Fruit fly (Drosophila melanogaster) whole organism, embryonic: ENCODE data around the gene CG33543.

Experiments
- Abd-B ChIP-seq: fragments of 200-800 bp; sonication (Bioruptor generic); optimal IDR thresholded peaks from 2 replicates; lab custom pipeline; 2018; ENCODE audit warnings: missing biosample characterization, mild to moderate bottlenecking, missing genetic modification characterization, moderate library complexity
- Ada2b ChIP-seq: fragments of 200-800 bp; sonication (Bioruptor generic); IDR thresholded peaks from 2 replicates; pipeline ENCODE4 v1.3.6; 2022; ENCODE audit warnings: missing biosample characterization, missing genetic modification characterization
- B-H1 ChIP-seq: fragments of 200-800 bp; sonication (Bioruptor generic); IDR thresholded peaks from 3 replicates; pipeline ENCODE4 v1.3.6; 2022; ENCODE audit warnings: missing biosample characterization, missing genetic modification characterization
- Bgb ChIP-seq: fragments of 200-800 bp; sonication (Bioruptor generic); IDR thresholded peaks from 2 replicates; pipeline ENCODE4 v1.3.6; 2022; ENCODE audit warnings: missing biosample characterization, missing genetic modification characterization; ENCODE audit not compliant: partially characterized antibody
- CG10147 ChIP-seq: fragments of 200-800 bp; sonication (Bioruptor generic); optimal IDR thresholded peaks from 2 replicates; lab custom pipeline; 2019; ENCODE audit warnings: missing biosample characterization, mild to moderate bottlenecking, missing genetic modification characterization, moderate library complexity
- CG11504 ChIP-seq: fragments of 200-800 bp; sonication (Bioruptor generic); optimal IDR thresholded peaks from 3 replicates; lab custom pipeline; 2019; ENCODE audit warnings: missing biosample characterization, mild to moderate bottlenecking, missing genetic modification characterization, moderate library complexity
- CG12236 ChIP-seq: fragments of 200-800 bp; sonication (Bioruptor generic); optimal IDR thresholded peaks from 2 replicates; lab custom pipeline; 2016; ENCODE audit warnings: missing biosample characterization, missing genetic modification characterization
- CG15269 ChIP-seq: fragments of 200-800 bp; sonication (Bioruptor generic); optimal IDR thresholded peaks from 2 replicates; lab custom pipeline; 2018; ENCODE audit warnings: missing biosample characterization, mild to moderate bottlenecking, missing genetic modification characterization, moderate library complexity
- CG18599 ChIP-seq: fragments of 200-800 bp; sonication (Bioruptor generic); optimal IDR thresholded peaks from 3 replicates; lab custom pipeline; 2017; ENCODE audit warnings: missing biosample characterization, missing genetic modification characterization, mild to moderate bottlenecking, moderate library complexity, missing genetic modification reagents
- CG18764 ChIP-seq: fragments of 200-800 bp; sonication (Bioruptor generic); optimal IDR thresholded peaks from 3 replicates; lab custom pipeline; 2016; ENCODE audit warnings: missing biosample characterization, missing genetic modification characterization
- CG31441 ChIP-seq: fragments of 200-800 bp; sonication (Bioruptor generic); IDR thresholded peaks from 2 replicates; pipeline ENCODE4 v1.3.6; 2022; ENCODE audit warnings: missing biosample characterization, missing genetic modification characterization
- CG32532 ChIP-seq: fragments of 200-800 bp; sonication (Bioruptor generic); IDR thresholded peaks from 2 replicates; pipeline ENCODE4 v1.3.6; 2022; ENCODE audit warnings: missing biosample characterization, missing genetic modification characterization
- CG34422 ChIP-seq: fragments of 200-800 bp; sonication (Bioruptor generic); IDR thresholded peaks from 3 replicates; pipeline ENCODE4 v1.3.6; 2022; ENCODE audit warnings: missing biosample characterization, missing genetic modification characterization
- CG4617 ChIP-seq: fragments of 200-800 bp; sonication (Bioruptor generic); optimal IDR thresholded peaks from 3 replicates; lab custom pipeline; 2016; ENCODE audit warnings: missing biosample characterization, missing genetic modification characterization, borderline replicate concordance
- CG6175 ChIP-seq: fragments of 200-800 bp; sonication (Bioruptor generic); IDR thresholded peaks from 3 replicates; pipeline ENCODE4 v1.3.6; 2022; ENCODE audit warnings: missing biosample characterization, missing genetic modification characterization
- CG6683 ChIP-seq: fragments of 200-800 bp; sonication (Bioruptor generic); optimal IDR thresholded peaks from 2 replicates; lab custom pipeline; 2017; ENCODE audit warnings: missing biosample characterization, mild to moderate bottlenecking, missing genetic modification characterization, missing genetic modification reagents
- CG6765 ChIP-seq: fragments of 200-800 bp; sonication (Bioruptor generic); optimal IDR thresholded peaks from 3 replicates; lab custom pipeline; 2017; ENCODE audit warnings: missing biosample characterization, mild to moderate bottlenecking, missing genetic modification characterization
- CG7556 ChIP-seq: fragments of 200-800 bp; sonication (Bioruptor generic); optimal IDR thresholded peaks from 2 replicates; lab custom pipeline; 2017; ENCODE audit warnings: missing biosample characterization, mild to moderate bottlenecking, missing genetic modification characterization
- CG7839 ChIP-seq: fragments of 200-800 bp; sonication (Bioruptor generic); optimal IDR thresholded peaks from 3 replicates; lab custom pipeline; 2018; ENCODE audit warnings: missing biosample characterization, mild to moderate bottlenecking, missing genetic modification characterization, moderate library complexity
- CG8924 ChIP-seq: fragments of 200-800 bp; optimal IDR thresholded peaks from 3 replicates; lab custom pipeline; 2019; ENCODE audit warnings: missing biosample characterization, mild to moderate bottlenecking, missing genetic modification characterization, moderate library complexity
- CTCF ChIP-seq: fragments of 200-800 bp; sonication (Bioruptor generic); optimal IDR thresholded peaks from 2 replicates; lab custom pipeline; 2017; ENCODE audit warnings: missing biosample characterization, mild to moderate bottlenecking, missing genetic modification characterization, moderate library complexity
- CoRest ChIP-seq: fragments of 200-800 bp; sonication (Bioruptor generic); optimal IDR thresholded peaks from 3 replicates; lab custom pipeline; 2018; ENCODE audit warnings: missing biosample characterization, mild to moderate bottlenecking, missing genetic modification characterization, moderate library complexity
- Dref ChIP-seq: fragments of 200-800 bp; sonication (Bioruptor generic); IDR thresholded peaks from 2 replicates; pipeline ENCODE4 v1.3.6; 2022; ENCODE audit warnings: missing biosample characterization, missing genetic modification characterization
- ERR ChIP-seq: fragments of 200-800 bp; sonication (Bioruptor generic); optimal IDR thresholded peaks from 2 replicates; lab custom pipeline; 2016; ENCODE audit warnings: missing biosample characterization, missing genetic modification characterization
- Fer1 ChIP-seq: fragments of 200-800 bp; sonication (Bioruptor generic); optimal IDR thresholded peaks from 2 replicates; lab custom pipeline; 2017; ENCODE audit warnings: missing biosample characterization, mild to moderate bottlenecking, missing genetic modification characterization
- Hmr ChIP-seq: fragments of 200-800 bp; sonication (Bioruptor generic); optimal IDR thresholded peaks from 3 replicates; lab custom pipeline; 2017; ENCODE audit warnings: mild to moderate bottlenecking, missing biosample characterization, missing genetic modification reagents, missing genetic modification characterization
- Hr3 ChIP-seq: fragments of 200-800 bp; sonication (Bioruptor generic); optimal IDR thresholded peaks from 3 replicates; lab custom pipeline; 2016; ENCODE audit warnings: missing biosample characterization, missing genetic modification characterization
- Mrtf ChIP-seq: fragments of 200-800 bp; sonication (Bioruptor generic); IDR thresholded peaks from 3 replicates; pipeline ENCODE4 v1.3.6; 2022; ENCODE audit warnings: missing biosample characterization, missing genetic modification characterization
- Oaz ChIP-seq: fragments of 200-800 bp; sonication (Bioruptor generic); IDR thresholded peaks from 2 replicates; pipeline ENCODE4 v1.3.6; 2022; ENCODE audit warnings: missing biosample characterization, missing genetic modification characterization
- Optix ChIP-seq: fragments of 200-800 bp; sonication (Bioruptor generic); IDR thresholded peaks from 3 replicates; pipeline ENCODE4 v1.3.6; 2022; ENCODE audit warnings: missing biosample characterization, missing genetic modification characterization
- Ptx1 ChIP-seq: fragments of 200-800 bp; sonication (Bioruptor generic); IDR thresholded peaks from 2 replicates; pipeline ENCODE4 v1.3.6; 2022; ENCODE audit warnings: missing biosample characterization, missing genetic modification characterization
- cg ChIP-seq: fragments of 200-800 bp; sonication (Bioruptor generic); optimal IDR thresholded peaks from 3 replicates; lab custom pipeline; 2019; ENCODE audit warnings: missing biosample characterization, mild to moderate bottlenecking, missing genetic modification characterization, moderate library complexity
- dmrt99B ChIP-seq: fragments of 200-800 bp; sonication (Bioruptor generic); optimal IDR thresholded peaks from 2 replicates; lab custom pipeline; 2018; ENCODE audit warnings: missing biosample characterization, mild to moderate bottlenecking, missing genetic modification characterization, moderate library complexity
- dysf ChIP-seq: fragments of 200-800 bp; sonication (Bioruptor generic); IDR thresholded peaks from 3 replicates; pipeline ENCODE4 v1.3.6; 2022; ENCODE audit warnings: missing biosample characterization, missing genetic modification characterization
- eve ChIP-seq, 2 experiments: fragments of >200 bp; optimal IDR thresholded peaks; 2 replicates each; lab custom pipeline; 2017; ENCODE audit warnings: missing biosample characterization in 2 of 2, missing genetic modification characterization in 2 of 2
- gem ChIP-seq: fragments of 200-800 bp; sonication (Bioruptor generic); optimal IDR thresholded peaks from 2 replicates; lab custom pipeline; 2019; ENCODE audit warnings: missing biosample characterization, mild to moderate bottlenecking, missing genetic modification characterization, moderate library complexity
- grau ChIP-seq: fragments of 200-800 bp; optimal IDR thresholded peaks from 3 replicates; lab custom pipeline; 2019; ENCODE audit warnings: missing biosample characterization, mild to moderate bottlenecking, missing genetic modification characterization, moderate library complexity
- ind ChIP-seq: fragments of 200-800 bp; sonication (Bioruptor generic); optimal IDR thresholded peaks from 3 replicates; lab custom pipeline; 2016; ENCODE audit warnings: missing biosample characterization, missing genetic modification characterization
- inv ChIP-seq: fragments of 200-800 bp; sonication (Bioruptor generic); IDR thresholded peaks from 2 replicates; pipeline ENCODE4 v1.3.6; 2022; ENCODE audit warnings: missing biosample characterization, missing genetic modification characterization; ENCODE audit not compliant: partially characterized antibody
- lola ChIP-seq, 3 experiments: fragments of >200 bp in 2 of 3; fragments of 200-800 bp in 1 of 3; sonication (Bioruptor generic) in 1 of 3; optimal IDR thresholded peaks; 2 replicates each; lab custom pipeline; 2017 to 2019; ENCODE audit warnings: missing biosample characterization in 3 of 3, missing genetic modification characterization in 3 of 3, mild to moderate bottlenecking in 1 of 3, moderate library complexity in 1 of 3
- nerfin-1 ChIP-seq: fragments of 200-800 bp; sonication (Bioruptor generic); optimal IDR thresholded peaks from 3 replicates; lab custom pipeline; 2019; ENCODE audit warnings: missing biosample characterization, mild to moderate bottlenecking, missing genetic modification characterization, moderate library complexity
- prd ChIP-seq, 3 experiments: fragments of >200 bp in 2 of 3; fragments of 200-800 bp in 1 of 3; sonication (Bioruptor generic) in 1 of 3; optimal IDR thresholded peaks in 2 of 3; IDR thresholded peaks in 1 of 3; 2 replicates in 2 of 3; 3 replicates in 1 of 3; pipeline versions ENCODE4 v1.3.6 to Lab custom; 2017 to 2022; ENCODE audit warnings: missing biosample characterization in 1 of 3, missing genetic modification characterization in 1 of 3
- ranshi ChIP-seq: fragments of 200-800 bp; sonication (Bioruptor generic); IDR thresholded peaks from 2 replicates; pipeline ENCODE4 v1.3.6; 2022; ENCODE audit warnings: missing biosample characterization, missing genetic modification characterization
- row ChIP-seq: fragments of 200-800 bp; sonication (Bioruptor generic); IDR thresholded peaks from 3 replicates; pipeline ENCODE4 v1.3.6; 2022; ENCODE audit warnings: missing biosample characterization, missing genetic modification characterization
- sens ChIP-seq: fragments of 200-800 bp; sonication (Bioruptor generic); peaks from one replicate; lab custom pipeline; 2016; ENCODE audit warnings: missing biosample characterization, missing genetic modification characterization
- slbo ChIP-seq: fragments of 200-800 bp; sonication (Bioruptor generic); IDR thresholded peaks from 2 replicates; pipeline ENCODE4 v1.3.6; 2022; ENCODE audit warnings: missing biosample characterization, missing genetic modification characterization
- stc ChIP-seq: fragments of 200-800 bp; sonication (Bioruptor generic); IDR thresholded peaks from 2 replicates; pipeline ENCODE4 v1.3.6; 2022; ENCODE audit warnings: missing biosample characterization, missing genetic modification characterization
- tio ChIP-seq: fragments of 200-800 bp; sonication (Bioruptor generic); optimal IDR thresholded peaks from 2 replicates; lab custom pipeline; 2017; ENCODE audit warnings: missing biosample characterization, missing genetic modification characterization, inconsistent platforms
- unc-4 ChIP-seq: fragments of 200-800 bp; sonication (Bioruptor generic); IDR thresholded peaks from 2 replicates; pipeline ENCODE4 v1.3.6; 2022; ENCODE audit warnings: missing biosample characterization, missing genetic modification characterization; ENCODE audit not compliant: partially characterized antibody
- vvl ChIP-seq: fragments of 200-800 bp; sonication (Bioruptor generic); IDR thresholded peaks from 2 replicates; pipeline ENCODE4 v1.3.6; 2022; ENCODE audit warnings: missing biosample characterization, missing genetic modification characterization

The CG33543 gene

dm6 chr2L:2022823-2023222 lies 16.7 kb upstream of the CG33543 start:
- TF ChIP-seq CTCF (GFP tag; lab: Kevin White, UChicago) (no peak), Bgb (GFP tag; lab: Robert Waterston, UW) (no peak), unc-4 (no peak), nerfin-1 (tag; lab: Kevin White, UChicago) (no peak), CG6175 (no peak), B-H1 (GFP tag; lab: Robert Waterston, UW) (no peak), Abd-B (no peak), ind (GFP tag; lab: Kevin White, UChicago) (no peak), lola (GFP tag; optimal IDR thresholded peaks at IDR 0.05; lab: Kevin White, UChicago) (no peak), dysf (no peak), Oaz (GFP tag; lab: Robert Waterston, UW) (no peak), inv (GFP tag; lab: Robert Waterston, UW) (no peak), Dref (GFP tag; lab: Robert Waterston, UW) (no peak), sens (no peak), Optix (no peak), CG34422 (GFP tag; lab: Robert Waterston, UW) (no peak), ERR (GFP tag; lab: Kevin White, UChicago) (no peak)

dm6 chr2L:2015204-2015603 lies 9.1 kb upstream of the CG33543 start:
- peak; percentile 13 for TF ChIP-seq CG7556 (GFP tag; lab: Kevin White, UChicago)
- TF ChIP-seq CG18599 (GFP tag; lab: Kevin White, UChicago), result peak; percentile 57
- peak; percentile 7 for TF ChIP-seq CG7839 (tag; lab: Kevin White, UChicago)
- peak; percentile 13 for TF ChIP-seq CG8924 (tag; lab: Kevin White, UChicago)
- TF ChIP-seq CG6765, result peak; percentile 2
- peak; percentile 27 for TF ChIP-seq CG11504 (tag; lab: Kevin White, UChicago)
- 0 out of 2 replicates have a peak, but pooled peaks have one; percentile 9 for TF ChIP-seq ranshi (GFP tag; lab: Robert Waterston, UW)
- 0 out of 2 replicates have a peak, but pooled peaks have one; percentile 8 for TF ChIP-seq CG32532
- TF ChIP-seq Hmr (GFP tag; lab: Kevin White, UChicago), result peak; percentile 67
- no peak for TF ChIP-seq cg (GFP tag; lab: Kevin White, UChicago)
- peak; percentile 44 for TF ChIP-seq Fer1 (GFP tag; lab: Kevin White, UChicago)
- no peak for TF ChIP-seq CG6683
- TF ChIP-seq tio, result peak; percentile 2
- peak; percentile 21 for TF ChIP-seq dmrt99B (tag; lab: Kevin White, UChicago)
- TF ChIP-seq CG4617 (GFP tag; lab: Kevin White, UChicago), result no peak
- peak; percentile 11 for TF ChIP-seq CG10147 (GFP tag; lab: Kevin White, UChicago)
- TF ChIP-seq stc (GFP tag; lab: Robert Waterston, UW), result 0 out of 2 replicates have a peak, but pooled peaks have one; percentile 29
- peak; percentile 17 for TF ChIP-seq CG15269 (tag; lab: Kevin White, UChicago)
- peak; percentile 2 for TF ChIP-seq CoRest (tag; lab: Kevin White, UChicago)
- 0 out of 2 replicates have a peak, but pooled peaks have one; percentile 8 for TF ChIP-seq Ada2b
- TF ChIP-seq row (GFP tag; lab: Robert Waterston, UW), result no peak; the same call in 2 of the 3 replicates
- peak; percentile 46; the same call in 1 of the 2 replicates for TF ChIP-seq slbo (GFP tag; lab: Robert Waterston, UW)
- peak; percentile 18 for TF ChIP-seq ind (GFP tag; lab: Kevin White, UChicago)
- peak; percentile 46 for TF ChIP-seq gem (tag; lab: Kevin White, UChicago)
- TF ChIP-seq Mrtf (GFP tag; lab: Robert Waterston, UW), result 0 out of 3 replicates have a peak, but pooled peaks have one; percentile 8
- TF ChIP-seq prd (optimal IDR thresholded peaks at IDR 0.05; lab: Kevin White, UChicago), result no peak
- TF ChIP-seq prd (GFP tag; IDR thresholded peaks at IDR 0.05; lab: Robert Waterston, UW), result peak; percentile 45; the same call in 2 of the 3 replicates
- TF ChIP-seq grau (tag; lab: Kevin White, UChicago), result peak; percentile 32
- TF ChIP-seq CG18764 (GFP tag; lab: Kevin White, UChicago), result no peak
- TF ChIP-seq CG12236 (GFP tag; lab: Kevin White, UChicago), result no peak
- peak; percentile 38; the same call in 1 of the 2 replicates for TF ChIP-seq Ptx1
- TF ChIP-seq CG31441 (GFP tag; lab: Robert Waterston, UW), result 0 out of 2 replicates have a peak, but pooled peaks have one; percentile 8
- peak in 1 of 2 experiments; percentile 41 for TF ChIP-seq eve (GFP tag; optimal IDR thresholded peaks at IDR 0.05; lab: Kevin White, UChicago)
- TF ChIP-seq vvl, result peak; percentile 22; the same call in 1 of the 2 replicates
- TF ChIP-seq Hr3 (GFP tag; lab: Kevin White, UChicago), result no peak
